Worm (Caenorhabditis elegans): Measurements from ENCODE around the gene dnj-13.

The dnj-13 gene

DNA sequence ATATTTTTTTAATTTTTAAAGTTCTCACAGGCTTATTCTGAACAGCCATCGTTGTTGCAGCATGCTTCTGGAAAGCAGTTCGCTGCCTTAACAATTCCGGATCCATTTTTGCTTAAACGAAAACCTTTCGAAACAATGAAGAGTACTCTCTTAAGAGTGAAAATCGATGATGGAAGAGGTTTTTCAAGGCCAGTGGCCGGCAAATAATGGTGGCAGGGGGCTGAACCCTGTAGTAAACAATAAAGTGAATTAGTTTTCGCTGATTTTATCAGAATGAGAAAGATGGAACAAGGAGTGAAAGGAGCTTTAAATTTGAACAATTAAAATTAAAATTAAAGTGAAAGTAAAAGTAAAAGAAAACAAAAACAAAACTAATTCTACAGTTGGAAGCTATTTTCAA is 3.1 kb upstream of the dnj-13 start, which contains the start of gene gtf-2E2 (continued):
- TF ChIP-seq fkh-8 (tag; optimal IDR thresholded peaks at IDR 0.05) (no peak), grh-1 (GFP tag; IDR thresholded peaks at IDR 0.05) (no peak), ceh-90 (tag; optimal IDR thresholded peaks at IDR 0.05) (peak; percentile 22), fkh-10 (GFP tag; optimal IDR thresholded peaks at IDR 0.05) (no peak), elt-3 (tag; optimal IDR thresholded peaks at IDR 0.05) (no peak), pax-3 (tag; optimal IDR thresholded peaks at IDR 0.05) (no peak), lsy-2 (tag; optimal IDR thresholded peaks at IDR 0.05) (peak in 1 of 2 experiments; percentile 46), isw-1 (GFP tag; IDR thresholded peaks at IDR 0.05) (no peak), ces-1 (GFP tag; optimal IDR thresholded peaks at IDR 0.05) (no peak), nhr-11 (tag; optimal IDR thresholded peaks at IDR 0.05) (no peak), lin-39 (tag; optimal IDR thresholded peaks at IDR 0.05) (no peak), unc-98 (GFP tag; IDR thresholded peaks at IDR 0.05) (no peak), dsc-1 (tag; optimal IDR thresholded peaks at IDR 0.05) (no peak), tbx-2 (tag; optimal IDR thresholded peaks at IDR 0.05) (no peak), hlh-4 (tag; optimal IDR thresholded peaks at IDR 0.05) (no peak), lin-35 (GFP tag; optimal IDR thresholded peaks at IDR 0.05) (peak; percentile 3 to 28), nhr-71 (tag; optimal IDR thresholded peaks at IDR 0.05) (peak; percentile 25), lir-3 (tag; optimal IDR thresholded peaks at IDR 0.05; ENCODE audit: poor library complexity) (no peak), egl-13 (tag; optimal IDR thresholded peaks at IDR 0.05) (no peak), aly-2 (tag; optimal IDR thresholded peaks at IDR 0.05) (no peak), mab-9 (GFP tag; IDR thresholded peaks at IDR 0.05) (no peak), fos-1 (tag; optimal IDR thresholded peaks at IDR 0.05) (no peak), zip-4 (GFP tag; optimal IDR thresholded peaks at IDR 0.05) (no peak), alr-1 (tag; optimal IDR thresholded peaks at IDR 0.05; ENCODE audit: borderline replicate concordance) (no peak), unc-30 (tag; optimal IDR thresholded peaks at IDR 0.05) (no peak), mdl-1 (tag; optimal IDR thresholded peaks at IDR 0.05) (no peak), elt-2 (tag; optimal IDR thresholded peaks at IDR 0.05) (no peak), nhr-85 (tag) (no peak), ama-1 (optimal IDR thresholded peaks at IDR 0.05) (no peak), ztf-4 (tag; optimal IDR thresholded peaks at IDR 0.05) (no peak), C16A3.4 (tag; optimal IDR thresholded peaks at IDR 0.05) (no peak), ceh-88 (GFP tag; IDR thresholded peaks at IDR 0.05) (no peak), fkh-4 (tag; optimal IDR thresholded peaks at IDR 0.05; ENCODE audit: borderline replicate concordance) (no peak), C34B4.2 (tag; optimal IDR thresholded peaks at IDR 0.05) (no peak)

- TF ChIP-seq hpl-2 (GFP tag; optimal IDR thresholded peaks at IDR 0.05) (no peak), alr-1 (tag; optimal IDR thresholded peaks at IDR 0.05; ENCODE audit: borderline replicate concordance) (no peak), swsn-7 (tag; optimal IDR thresholded peaks at IDR 0.05) (no peak), efl-3 (GFP tag; optimal IDR thresholded peaks at IDR 0.05) (no peak), unc-98 (GFP tag; IDR thresholded peaks at IDR 0.05) (no peak), egl-27 (tag; optimal IDR thresholded peaks at IDR 0.05) (no peak), lin-35 (GFP tag; optimal IDR thresholded peaks at IDR 0.05) (no peak), lin-14 (GFP tag; optimal IDR thresholded peaks at IDR 0.05) (no peak), lin-39 (tag; optimal IDR thresholded peaks at IDR 0.05) (no peak), F16B12.6 (tag; optimal IDR thresholded peaks at IDR 0.05) (no peak), hlh-17 (GFP tag; optimal IDR thresholded peaks at IDR 0.05; ENCODE audit: borderline replicate concordance) (no peak), xbp-1 (tag; optimal IDR thresholded peaks at IDR 0.05) (no peak), ces-1 (GFP tag; optimal IDR thresholded peaks at IDR 0.05) (no peak)
Measured at ce11 chrII:11542958-11543357, 2.5 kb upstream of the dnj-13 start.

Data from whole organism, L1 larva.